Fruit fly (Drosophila melanogaster): Measurements from ENCODE around the gene CG31730.

Gene CG31730

dm6 chr2L:13222225-13222648 lies 37.3 kb downstream of the CG31730 start, which contains the start of the genes Ski6 and CG16812 (continued):
- TF ChIP-seq lbe (GFP tag; optimal IDR thresholded peaks at IDR 0.05) (no peak), trem (tag; optimal IDR thresholded peaks at IDR 0.05) (peak; percentile 89), p53 (GFP tag; optimal IDR thresholded peaks at IDR 0.05) (no peak), HLH3B (GFP tag; IDR thresholded peaks at IDR 0.05) (peak; percentile 64), Ada2b (GFP tag; IDR thresholded peaks at IDR 0.05) (peak; percentile 47), CG12104 (GFP tag; optimal IDR thresholded peaks at IDR 0.05) (peak; percentile 34), Ets65A (GFP tag) (peak; percentile 79), gt (GFP tag; IDR thresholded peaks at IDR 0.05) (no peak), CG10959 (GFP tag; IDR thresholded peaks at IDR 0.05) (no peak), CG18262 (tag; optimal IDR thresholded peaks at IDR 0.05) (peak; percentile 76), CG8281 (tag; optimal IDR thresholded peaks at IDR 0.05) (no peak), CG17385 (GFP tag; optimal IDR thresholded peaks at IDR 0.05) (peak; percentile 58), bsh (GFP tag; optimal IDR thresholded peaks at IDR 0.05) (peak in 1 of 2 experiments; percentile 79), CG2889 (GFP tag; IDR thresholded peaks at IDR 0.05) (no peak), CG18764 (GFP tag; optimal IDR thresholded peaks at IDR 0.05) (peak; percentile 47), jing (GFP tag; optimal IDR thresholded peaks at IDR 0.05) (no peak), HmgZ (tag; optimal IDR thresholded peaks at IDR 0.05) (peak; percentile 75), CG15269 (tag; optimal IDR thresholded peaks at IDR 0.05) (peak; percentile 83), wdn (GFP tag; IDR thresholded peaks at IDR 0.05) (peak; percentile 41; the same call in 1 of the 2 replicates), chn (GFP tag; optimal IDR thresholded peaks at IDR 0.05) (peak; percentile 35), Scr (GFP tag; IDR thresholded peaks at IDR 0.05; ENCODE audit: partially characterized antibody) (0 out of 2 replicates have a peak, but pooled peaks have one; percentile 37), Lpt (GFP tag; optimal IDR thresholded peaks at IDR 0.05) (no peak), ham (GFP tag; IDR thresholded peaks at IDR 0.05) (no peak), CG7271 (tag; optimal IDR thresholded peaks at IDR 0.05) (peak; percentile 49), CG3065 (GFP tag; optimal IDR thresholded peaks at IDR 0.05) (peak; percentile 10), CG9437 (GFP tag; optimal IDR thresholded peaks at IDR 0.05) (no peak), Mrtf (GFP tag; IDR thresholded peaks at IDR 0.05) (no peak), CG13123 (GFP tag; optimal IDR thresholded peaks at IDR 0.05) (peak; percentile 67), CG12769 (tag; optimal IDR thresholded peaks at IDR 0.05) (no peak), CG13287 (GFP tag; IDR thresholded peaks at IDR 0.05; ENCODE audit: partially characterized antibody) (peak; percentile 65), CG13775 (GFP tag; optimal IDR thresholded peaks at IDR 0.05) (peak; percentile 65), CG15601 (tag; optimal IDR thresholded peaks at IDR 0.05) (no peak), ATbp (GFP tag; optimal IDR thresholded peaks at IDR 0.05) (no peak), CG11696 (GFP tag; IDR thresholded peaks at IDR 0.05) (0 out of 2 replicates have a peak, but pooled peaks have one; percentile 36), CG10267 (tag; optimal IDR thresholded peaks at IDR 0.05) (peak; percentile 97), ewg (GFP tag; optimal IDR thresholded peaks at IDR 0.05) (peak; percentile 13), Chrac-16 (GFP tag; optimal IDR thresholded peaks at IDR 0.05) (peak; percentile 78), seq (GFP tag; IDR thresholded peaks at IDR 0.05) (no peak), CG10431 (GFP tag; optimal IDR thresholded peaks at IDR 0.05) (peak; percentile 40), amos (GFP tag; IDR thresholded peaks at IDR 0.05; ENCODE audit: partially characterized antibody) (peak; percentile 16; the same call in 1 of the 2 replicates), Sox102F (GFP tag; optimal IDR thresholded peaks at IDR 0.05) (peak; percentile 81), Drgx (GFP tag; IDR thresholded peaks at IDR 0.05) (no peak), BEAF-32 (GFP tag; optimal IDR thresholded peaks at IDR 0.05) (peak; percentile 60), gem (tag; optimal IDR thresholded peaks at IDR 0.05) (peak; percentile 89), slbo (GFP tag; IDR thresholded peaks at IDR 0.05) (peak; percentile 77), zfh2 (GFP tag; optimal IDR thresholded peaks at IDR 0.05) (peak; percentile 15), tin (GFP tag; optimal IDR thresholded peaks at IDR 0.05) (peak; percentile 66), caup (GFP tag; optimal IDR thresholded peaks at IDR 0.05; ENCODE audit: severe bottlenecking) (no peak), CG9215 (GFP tag; IDR thresholded peaks at IDR 0.05) (peak; percentile 50), pzg (GFP tag; optimal IDR thresholded peaks at IDR 0.05) (peak; percentile 61), jigr1 (GFP tag; IDR thresholded peaks at IDR 0.05) (no peak)

All from whole organism, embryonic.